Fruit fly (Drosophila melanogaster) whole organism, prepupa: Measurements from ENCODE around the gene CG14007.
A peak's percentile ranks its signal among the peaks of the same experiment; 100 is the strongest.

Experiments used
- Blimp-1 ChIP-seq: fragments of 200-800 bp; sonication (Bioruptor generic); optimal IDR thresholded peaks from 3 replicates; lab custom pipeline; 2017; ENCODE audit warnings: missing biosample characterization, missing genetic modification characterization, mild to moderate bottlenecking, moderate library complexity, missing genetic modification reagents
- CG10631 ChIP-seq: fragments of 200-800 bp; sonication (Bioruptor generic); optimal IDR thresholded peaks from 2 replicates; lab custom pipeline; 2016; ENCODE audit warnings: missing biosample characterization, missing genetic modification characterization
- CG1621 ChIP-seq: fragments of 200-800 bp; sonication (Bioruptor generic); optimal IDR thresholded peaks from 3 replicates; lab custom pipeline; 2018; ENCODE audit warnings: missing biosample characterization, mild to moderate bottlenecking, missing genetic modification characterization
- CG3032 ChIP-seq: fragments of 200-800 bp; optimal IDR thresholded peaks from 2 replicates; lab custom pipeline; 2019; ENCODE audit warnings: missing biosample characterization, mild to moderate bottlenecking, missing genetic modification characterization, moderate library complexity
- CG31627 ChIP-seq: fragments of 200-800 bp; sonication (Bioruptor generic); optimal IDR thresholded peaks from 3 replicates; lab custom pipeline; 2016; ENCODE audit warnings: missing biosample characterization, missing genetic modification characterization
- CG32006 ChIP-seq: fragments of 200-800 bp; sonication (Bioruptor generic); optimal IDR thresholded peaks from 3 replicates; lab custom pipeline; 2017; ENCODE audit warnings: missing biosample characterization, mild to moderate bottlenecking, missing genetic modification characterization
- CG6163 ChIP-seq: fragments of 200-800 bp; sonication (Bioruptor generic); IDR thresholded peaks from 3 replicates; pipeline ENCODE4 v1.3.6; 2022; ENCODE audit warnings: missing biosample characterization, missing genetic modification characterization
- CG6276 ChIP-seq: fragments of 200-800 bp; sonication (Bioruptor generic); optimal IDR thresholded peaks from 2 replicates; lab custom pipeline; 2017; ENCODE audit warnings: missing biosample characterization, mild to moderate bottlenecking, missing genetic modification characterization
- CG6808 ChIP-seq: fragments of 200-800 bp; sonication (Bioruptor generic); optimal IDR thresholded peaks from 3 replicates; lab custom pipeline; 2017; ENCODE audit warnings: missing biosample characterization, missing genetic modification characterization, mild to moderate bottlenecking, moderate library complexity, missing genetic modification reagents
- CG7368 ChIP-seq: fragments of 200-800 bp; sonication (Bioruptor generic); optimal IDR thresholded peaks from 3 replicates; lab custom pipeline; 2016; ENCODE audit warnings: missing biosample characterization, missing genetic modification characterization
- CG8632 ChIP-seq: fragments of 200-800 bp; sonication (Bioruptor generic); optimal IDR thresholded peaks from 3 replicates; lab custom pipeline; 2016; ENCODE audit warnings: missing biosample characterization, missing genetic modification characterization
- Eip78C ChIP-seq: fragments of 200-800 bp; sonication (Bioruptor generic); peaks from one replicate; lab custom pipeline; 2016; ENCODE audit warnings: missing biosample characterization, missing genetic modification characterization
- Ets96B ChIP-seq: fragments of 200-800 bp; optimal IDR thresholded peaks from 2 replicates; lab custom pipeline; 2019; ENCODE audit warnings: missing biosample characterization, mild to moderate bottlenecking, missing genetic modification characterization, moderate library complexity
- Hr38 ChIP-seq: sonication (Bioruptor generic); optimal IDR thresholded peaks from 2 replicates; lab custom pipeline; 2016; ENCODE audit warnings: missing biosample characterization, missing genetic modification characterization
- Hr4 ChIP-seq: fragments of 200-800 bp; sonication (Bioruptor generic); optimal IDR thresholded peaks from 3 replicates; lab custom pipeline; 2016; ENCODE audit warnings: missing biosample characterization, missing genetic modification characterization
- Met ChIP-seq: fragments of 200-800 bp; sonication (Bioruptor generic); optimal IDR thresholded peaks from 3 replicates; lab custom pipeline; 2016; ENCODE audit warnings: missing biosample characterization, missing genetic modification characterization
- Smox ChIP-seq: fragments of 200-800 bp; sonication (Bioruptor generic); optimal IDR thresholded peaks from 3 replicates; lab custom pipeline; 2016; ENCODE audit warnings: missing biosample characterization, missing genetic modification characterization
- acj6 ChIP-seq: fragments of 200-800 bp; sonication (Bioruptor generic); optimal IDR thresholded peaks from 3 replicates; lab custom pipeline; 2016; ENCODE audit warnings: missing biosample characterization, missing genetic modification characterization
- cyc ChIP-seq: fragments of 200-800 bp; sonication (Bioruptor generic); optimal IDR thresholded peaks from 3 replicates; lab custom pipeline; 2016; ENCODE audit warnings: missing biosample characterization, missing genetic modification characterization
- dac ChIP-seq: fragments of 200-800 bp; sonication (Bioruptor generic); optimal IDR thresholded peaks from 2 replicates; lab custom pipeline; 2017; ENCODE audit warnings: missing biosample characterization, mild to moderate bottlenecking, missing genetic modification characterization
- eg ChIP-seq: fragments of 200-800 bp; sonication (Bioruptor generic); IDR thresholded peaks from 3 replicates; pipeline ENCODE4 v1.3.6; 2022; ENCODE audit warnings: missing biosample characterization, missing genetic modification characterization
- fkh ChIP-seq: fragments of 200-800 bp; sonication (Bioruptor generic); optimal IDR thresholded peaks from 3 replicates; lab custom pipeline; 2017; ENCODE audit warnings: missing biosample characterization, mild to moderate bottlenecking, missing genetic modification characterization, moderate library complexity
- ss ChIP-seq, 2 experiments: fragments of 200-800 bp; sonication (Bioruptor generic); optimal IDR thresholded peaks; 2 replicates in 1 of 2; 3 replicates in 1 of 2; lab custom pipeline; 2017 to 2018; ENCODE audit warnings: mild to moderate bottlenecking in 2 of 2, missing biosample characterization in 2 of 2, missing genetic modification characterization in 2 of 2, moderate library complexity in 1 of 2
- svp ChIP-seq: fragments of 200-800 bp; sonication (Bioruptor generic); peaks from one replicate; lab custom pipeline; 2016; ENCODE audit warnings: missing biosample characterization, missing genetic modification characterization
- vri ChIP-seq: fragments of 200-800 bp; sonication (Bioruptor generic); optimal IDR thresholded peaks from 3 replicates; lab custom pipeline; 2016; ENCODE audit warnings: missing biosample characterization, mild to moderate bottlenecking, missing genetic modification characterization

CG14007 gene

dm6 chr2L:5728711-5729110 is 12.2 kb upstream of the CG14007 start, which contains the start of gene CG14006:
CG14006 (minus strand) TSS chr2L:5728811.
- TF ChIP-seq Blimp-1 (GFP tag; lab: Kevin White, UChicago) (no peak), CG31627 (GFP tag; lab: Kevin White, UChicago) (no peak), CG6808 (GFP tag; lab: Kevin White, UChicago) (no peak), Met (no peak), ss (GFP tag; optimal IDR thresholded peaks at IDR 0.05; lab: Kevin White, UChicago) (no peak), CG8632 (GFP tag; lab: Kevin White, UChicago) (no peak), svp (GFP tag; lab: Kevin White, UChicago) (no peak), CG7368 (GFP tag; lab: Kevin White, UChicago) (no peak)

dm6 chr2L:5726049-5726448 is 9.6 kb upstream of the CG14007 start:
- TF ChIP-seq CG6276 (no peak), cyc (GFP tag; lab: Kevin White, UChicago) (no peak), CG6163 (GFP tag; lab: Robert Waterston, UW) (no peak), CG10631 (GFP tag; lab: Kevin White, UChicago) (no peak), Met (no peak), Smox (no peak), Eip78C (GFP tag; lab: Kevin White, UChicago) (peak; percentile 61), svp (GFP tag; lab: Kevin White, UChicago) (peak; percentile 44)

dm6 chr2L:5724521-5725023 is 8.1 kb upstream of the CG14007 start, which contains the start of gene CG11030:
CG11030 (plus strand) TSS chr2L:5724656.
- TF ChIP-seq ss (GFP tag; optimal IDR thresholded peaks at IDR 0.05; lab: Kevin White, UChicago) (peak in 1 of 2 experiments; percentile 58), CG1621 (peak; percentile 42), Eip78C (GFP tag; lab: Kevin White, UChicago) (peak; percentile 38), CG31627 (GFP tag; lab: Kevin White, UChicago) (no peak), svp (GFP tag; lab: Kevin White, UChicago) (peak; percentile 56), CG32006 (GFP tag; lab: Kevin White, UChicago) (no peak), CG6163 (GFP tag; lab: Robert Waterston, UW) (0 out of 3 replicates have a peak, but pooled peaks have one; percentile 55), eg (GFP tag; lab: Robert Waterston, UW) (0 out of 3 replicates have a peak, but pooled peaks have one; percentile 9)

dm6 chr2L:5723859-5724475 is 7.5 kb upstream of the CG14007 start:
- peak; percentile 20 for TF ChIP-seq CG10631 (GFP tag; lab: Kevin White, UChicago)
- TF ChIP-seq CG6163 (GFP tag; lab: Robert Waterston, UW) = peak; percentile 15; the same call in 1 of the 3 replicates
- TF ChIP-seq Ets96B = no peak
- no peak for TF ChIP-seq Hr38 (GFP tag; lab: Kevin White, UChicago)
- TF ChIP-seq CG32006 (GFP tag; lab: Kevin White, UChicago) = peak; percentile 28
- peak; percentile 25 for TF ChIP-seq Hr4 (GFP tag; lab: Kevin White, UChicago)
- no peak for TF ChIP-seq dac
- TF ChIP-seq, all 60 proteins: peak for 4

- TF ChIP-seq vri (GFP tag; lab: Kevin White, UChicago) = peak; percentile 77
- peak; percentile 88 for TF ChIP-seq fkh
- no peak for TF ChIP-seq CG3032 (tag; lab: Kevin White, UChicago)
Observed at dm6 chr2L:5720407-5721228, 4.1 kb upstream of the CG14007 start, which contains the start of the genes CG11149 and sip1. CG11149 (minus strand) TSS chr2L:5720899. sip1 (plus strand) TSS chr2L:5721051.

dm6 chr2L:5706074-5706473 is 10.4 kb downstream of the CG14007 start, which contains the start of gene CG7236:
CG7236 (plus strand) TSS chr2L:5706374.
- TF ChIP-seq CG7368 (GFP tag; lab: Kevin White, UChicago) (no peak), vri (GFP tag; lab: Kevin White, UChicago) (no peak), acj6 (GFP tag; lab: Kevin White, UChicago) (no peak), CG8632 (GFP tag; lab: Kevin White, UChicago) (no peak)
